Fruit fly (Drosophila melanogaster) S2 (cell line): ENCODE results near the gene HisRS.

Source experiments
- CG8478 ChIP-seq: fragments of >200 bp; optimal IDR thresholded peaks from 2 replicates; lab custom pipeline; 2018
- CTCF ChIP-seq, 2 experiments: fragments of >200 bp; optimal IDR thresholded peaks; 2 replicates each; lab custom pipeline; 2018

DNA sequence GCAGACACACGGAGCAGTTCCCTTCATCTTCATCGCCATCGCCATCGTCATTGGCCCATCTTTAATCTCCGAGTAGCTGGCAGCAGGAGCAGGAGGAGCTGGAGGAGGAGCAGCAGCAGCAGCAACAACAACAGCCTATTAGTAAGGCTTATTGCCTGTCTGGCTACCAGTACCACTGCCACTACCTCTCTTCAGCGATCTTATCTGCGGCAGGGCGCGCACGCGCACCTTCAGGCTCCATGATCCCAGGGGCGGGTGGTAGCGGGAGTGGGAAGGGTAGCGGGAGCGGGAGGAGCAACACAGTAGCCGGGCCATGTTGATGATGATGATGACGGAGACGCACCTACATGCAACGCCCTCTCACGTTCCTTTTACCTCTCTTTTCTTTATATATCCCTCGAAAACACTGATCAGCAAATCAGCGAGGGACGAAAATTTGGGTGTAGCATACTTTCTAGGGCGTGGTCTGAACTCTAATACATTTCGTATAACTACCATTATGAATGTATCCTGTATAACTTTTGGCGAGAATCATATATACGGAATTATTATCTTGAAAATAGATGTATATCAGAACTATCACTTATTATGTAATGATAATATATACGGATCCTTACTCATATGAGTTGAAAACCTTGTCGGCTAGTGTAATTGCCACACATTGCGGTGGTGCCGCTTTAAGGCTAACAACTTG, 22.0 kb downstream of the HisRS start:
- TF ChIP-seq CG8478 (no peak), CTCF (optimal IDR thresholded peaks at IDR 0.05; lab: Kevin White, UChicago) (no peak)
